Worm (Caenorhabditis elegans): ENCODE results near the gene C02F5.14.

Gene C02F5.14

ce11 chrIII:8201760-8202159 is 33.6 kb downstream of the C02F5.14 start:
- TF ChIP-seq sup-37 (GFP tag; optimal IDR thresholded peaks at IDR 0.05) = no peak
- peak; percentile 26 for TF ChIP-seq nhr-20 (tag; optimal IDR thresholded peaks at IDR 0.05)
- no peak for TF ChIP-seq fos-1 (tag; optimal IDR thresholded peaks at IDR 0.05)
- TF ChIP-seq nhr-47 (tag; optimal IDR thresholded peaks at IDR 0.05) = no peak
- no peak for TF ChIP-seq nhr-11 (tag; optimal IDR thresholded peaks at IDR 0.05)
- TF ChIP-seq mdl-1 (tag; optimal IDR thresholded peaks at IDR 0.05) = no peak
- no peak for TF ChIP-seq nhr-12 (tag; optimal IDR thresholded peaks at IDR 0.05)
- no peak for TF ChIP-seq Y116A8C.19 (tag; optimal IDR thresholded peaks at IDR 0.05; ENCODE audit: borderline replicate concordance)
- no peak for TF ChIP-seq alr-1 (tag; optimal IDR thresholded peaks at IDR 0.05; ENCODE audit: borderline replicate concordance)
- no peak for TF ChIP-seq elt-3 (tag; optimal IDR thresholded peaks at IDR 0.05)
- peak; percentile 55 for TF ChIP-seq tbx-2 (tag; optimal IDR thresholded peaks at IDR 0.05)
- peak; percentile 49 for TF ChIP-seq nhr-19 (GFP tag; conservative IDR thresholded peaks at IDR 0.05)
- no peak for TF ChIP-seq nhr-77 (tag; optimal IDR thresholded peaks at IDR 0.05)
- TF ChIP-seq fkh-10 (GFP tag; optimal IDR thresholded peaks at IDR 0.05) = peak; percentile 30
- peak; percentile 60 for TF ChIP-seq unc-86 (tag; optimal IDR thresholded peaks at IDR 0.05)
- TF ChIP-seq efl-3 (GFP tag; optimal IDR thresholded peaks at IDR 0.05) = no peak
- TF ChIP-seq nhr-71 (tag; optimal IDR thresholded peaks at IDR 0.05) = peak; percentile 76
- no peak for TF ChIP-seq mef-2 (tag; optimal IDR thresholded peaks at IDR 0.05)
- no peak for TF ChIP-seq pag-3 (tag; optimal IDR thresholded peaks at IDR 0.05; ENCODE audit: borderline replicate concordance, insufficient read depth)
- TF ChIP-seq sox-4 (tag; optimal IDR thresholded peaks at IDR 0.05) = no peak
- peak; percentile 42 for TF ChIP-seq pax-3 (tag; optimal IDR thresholded peaks at IDR 0.05)
- TF ChIP-seq unc-62 (GFP tag; optimal IDR thresholded peaks at IDR 0.05) = no peak
- no peak for TF ChIP-seq zip-4 (GFP tag; optimal IDR thresholded peaks at IDR 0.05)
- no peak for TF ChIP-seq vab-15 (tag; optimal IDR thresholded peaks at IDR 0.05)
- peak; percentile 52 to 57 for TF ChIP-seq lsy-2 (tag; optimal IDR thresholded peaks at IDR 0.05)
- no peak for TF ChIP-seq elt-2 (tag; optimal IDR thresholded peaks at IDR 0.05)
- TF ChIP-seq xbp-1 (tag; optimal IDR thresholded peaks at IDR 0.05) = peak; percentile 3
- peak; percentile 30 for TF ChIP-seq F16B12.6 (tag; optimal IDR thresholded peaks at IDR 0.05)
- peak; percentile 25 for TF ChIP-seq ztf-4 (tag; optimal IDR thresholded peaks at IDR 0.05)
- TF ChIP-seq hlh-4 (tag; optimal IDR thresholded peaks at IDR 0.05) = no peak
- no peak for TF ChIP-seq nhr-237 (tag; optimal IDR thresholded peaks at IDR 0.05)
- no peak for TF ChIP-seq hpl-2 (GFP tag; optimal IDR thresholded peaks at IDR 0.05)
- no peak for TF ChIP-seq ceh-8 (GFP tag; optimal IDR thresholded peaks at IDR 0.05)
- no peak for TF ChIP-seq tlp-1 (tag; optimal IDR thresholded peaks at IDR 0.05)
- TF ChIP-seq zag-1 (tag; optimal IDR thresholded peaks at IDR 0.05) = no peak
- no peak for TF ChIP-seq ztf-11 (tag; optimal IDR thresholded peaks at IDR 0.05)
- TF ChIP-seq aha-1 (tag; optimal IDR thresholded peaks at IDR 0.05) = no peak
- TF ChIP-seq ceh-63 (GFP tag; optimal IDR thresholded peaks at IDR 0.05) = no peak
- TF ChIP-seq isw-1 (GFP tag; IDR thresholded peaks at IDR 0.05) = peak; percentile 31
- TF ChIP-seq lin-15B (tag; optimal IDR thresholded peaks at IDR 0.05) = no peak
- TF ChIP-seq egl-13 (tag; optimal IDR thresholded peaks at IDR 0.05) = peak; percentile 58
- peak; percentile 76 for TF ChIP-seq dsc-1 (tag; optimal IDR thresholded peaks at IDR 0.05)
- TF ChIP-seq rnt-1 (tag; optimal IDR thresholded peaks at IDR 0.05) = peak; percentile 45
- TF ChIP-seq C34B4.2 (tag; optimal IDR thresholded peaks at IDR 0.05) = no peak
- peak in 1 of 3 experiments; percentile 32 for TF ChIP-seq dpl-1 (GFP tag; optimal IDR thresholded peaks at IDR 0.05)
- TF ChIP-seq snu-23 (GFP tag; optimal IDR thresholded peaks at IDR 0.05) = no peak
- TF ChIP-seq egl-27 (tag; optimal IDR thresholded peaks at IDR 0.05) = no peak
- TF ChIP-seq efl-1 (optimal IDR thresholded peaks at IDR 0.05) = peak; percentile 46 to 48
- peak; percentile 38 to 86 for TF ChIP-seq efl-1 (GFP tag; optimal IDR thresholded peaks at IDR 0.05 in 1 of 2)
- TF ChIP-seq aly-2 (tag; optimal IDR thresholded peaks at IDR 0.05) = no peak
- no peak for TF ChIP-seq ets-5 (GFP tag; IDR thresholded peaks at IDR 0.05)
- no peak for TF ChIP-seq nhr-84 (tag; optimal IDR thresholded peaks at IDR 0.05)
- no peak for TF ChIP-seq mab-9 (GFP tag; IDR thresholded peaks at IDR 0.05)

Data from whole organism, L1 larva.